Worm (Caenorhabditis elegans) whole organism, late embryonic: ENCODE results near the gene frpr-18.

ENCODE experiments used
- ahr-1 ChIP-seq: sonication (generic microtip); optimal IDR thresholded peaks from 2 replicates; lab custom pipeline; 2016; ENCODE audit warnings: missing genetic modification characterization, missing compliant biosample characterization
- ama-1 ChIP-seq: fragments of 150-350 bp; optimal IDR thresholded peaks from 2 replicates; lab custom pipeline; 2014
- ceh-48 ChIP-seq: sonication (generic microtip); optimal IDR thresholded peaks from 2 replicates; lab custom pipeline; 2016; ENCODE audit warnings: missing genetic modification characterization, inconsistent platforms, missing compliant biosample characterization
- gmeb-2 ChIP-seq: sonication (generic microtip); optimal IDR thresholded peaks from 2 replicates; lab custom pipeline; 2016; ENCODE audit warnings: missing genetic modification characterization, inconsistent platforms, missing compliant biosample characterization
- hlh-15 ChIP-seq: sonication (generic microtip); optimal IDR thresholded peaks from 2 replicates; lab custom pipeline; 2016; ENCODE audit warnings: missing genetic modification characterization, missing compliant biosample characterization
- mec-3 ChIP-seq: sonication (generic microtip); optimal IDR thresholded peaks from 2 replicates; lab custom pipeline; 2016; ENCODE audit warnings: borderline replicate concordance, missing genetic modification characterization, missing compliant biosample characterization
- nhr-11 ChIP-seq: fragments of 150-350 bp; optimal IDR thresholded peaks from 2 replicates; lab custom pipeline; 2014; ENCODE audit warnings: missing biosample characterization, missing genetic modification characterization
- pha-4 ChIP-seq: fragments of 150-350 bp; optimal IDR thresholded peaks from 2 replicates; lab custom pipeline; 2018; ENCODE audit warnings: missing biosample characterization, missing genetic modification reagents, missing genetic modification characterization
- tbx-7 ChIP-seq: sonication (generic microtip); optimal IDR thresholded peaks from 2 replicates; lab custom pipeline; 2016; ENCODE audit warnings: missing genotype, missing genetic modification characterization, missing compliant biosample characterization

DNA sequence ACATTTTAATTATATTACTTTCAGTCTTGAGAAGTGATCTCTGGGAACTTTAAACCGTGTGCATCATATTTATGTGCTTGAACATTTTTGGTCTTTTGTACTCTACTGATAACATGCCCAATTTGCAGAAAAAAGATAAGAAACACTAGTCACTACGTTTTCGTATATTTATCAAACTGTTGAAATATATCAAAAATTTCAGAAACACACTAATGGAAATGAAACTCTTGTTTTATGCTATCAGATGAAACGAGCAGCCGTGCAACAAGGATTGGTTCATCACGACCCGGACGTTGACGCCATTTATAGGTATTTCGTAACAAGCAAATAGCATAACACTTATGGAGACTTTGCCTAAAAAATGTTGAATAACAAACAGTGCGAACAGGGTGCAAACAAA lies 46.7 kb upstream of the frpr-18 start:
- TF ChIP-seq hlh-15 (tag; lab: Kevin White, UChicago), result no peak
- TF ChIP-seq gmeb-2 (tag; lab: Kevin White, UChicago), result no peak
- no peak for TF ChIP-seq ama-1 (lab: Kevin White, UChicago)
- no peak for TF ChIP-seq ceh-48
- TF ChIP-seq mec-3 (tag; lab: Kevin White, UChicago), result no peak
- TF ChIP-seq pha-4 (tag; lab: Kevin White, UChicago), result no peak
- TF ChIP-seq nhr-11 (tag; lab: Kevin White, UChicago), result no peak
- no peak for TF ChIP-seq ahr-1 (tag; lab: Kevin White, UChicago)
- TF ChIP-seq tbx-7 (tag; lab: Kevin White, UChicago), result no peak
